Fruit fly (Drosophila melanogaster): Measurements from ENCODE around the gene Jhbp15.

Jhbp15 gene

DNA sequence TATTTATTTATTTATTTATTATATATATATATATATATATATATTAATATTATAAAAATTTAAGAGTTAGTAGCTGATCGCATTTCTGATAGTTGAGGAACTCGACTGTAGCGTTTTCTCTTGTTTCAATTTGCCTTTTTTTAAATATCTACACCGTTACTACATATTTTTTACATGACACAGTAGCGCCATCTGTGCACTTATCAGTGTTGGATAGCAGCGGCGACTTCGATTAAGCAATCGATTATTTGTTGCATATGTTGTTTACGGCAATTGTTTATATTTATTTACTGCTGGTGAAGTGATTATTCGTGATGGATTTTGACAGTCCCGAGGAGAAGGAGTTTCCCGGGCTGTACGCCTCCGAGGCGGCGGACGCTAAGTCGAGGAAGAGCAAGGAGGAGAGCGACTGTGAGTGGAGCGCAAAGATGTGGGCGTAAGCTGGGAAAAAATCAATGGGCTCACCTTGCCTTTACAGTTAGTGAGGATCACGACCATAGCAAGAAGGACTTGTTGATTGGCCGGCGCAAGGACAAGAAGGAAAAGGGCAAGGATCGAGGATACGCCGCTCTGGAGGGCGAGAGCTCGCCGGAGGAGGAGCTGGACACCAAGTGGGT is 33.2 kb downstream of the Jhbp15 start, which contains the start of gene Rlip (continued):
- TF ChIP-seq CG10321 (GFP tag; IDR thresholded peaks at IDR 0.05) = no peak
- peak; percentile 44 for TF ChIP-seq CG8089 (GFP tag; optimal IDR thresholded peaks at IDR 0.05)
- no peak for TF ChIP-seq pros (GFP tag; optimal IDR thresholded peaks at IDR 0.05)
- peak; percentile 97 for TF ChIP-seq CTCF (GFP tag; optimal IDR thresholded peaks at IDR 0.05)
- peak; percentile 61 for TF ChIP-seq CG3847 (GFP tag; IDR thresholded peaks at IDR 0.05)
- TF ChIP-seq ind (GFP tag; optimal IDR thresholded peaks at IDR 0.05) = peak; percentile 41
- TF ChIP-seq CG4707 (GFP tag; optimal IDR thresholded peaks at IDR 0.05) = no peak
- TF ChIP-seq ssp (GFP tag; IDR thresholded peaks at IDR 0.05) = peak; percentile 60
- TF ChIP-seq repo (GFP tag; optimal IDR thresholded peaks at IDR 0.05) = peak; percentile 48
- TF ChIP-seq HLH4C (GFP tag; IDR thresholded peaks at IDR 0.05; ENCODE audit: partially characterized antibody) = peak; percentile 59; the same call in 2 of the 3 replicates
- TF ChIP-seq fd64A (GFP tag; optimal IDR thresholded peaks at IDR 0.05) = no peak
- TF ChIP-seq CG10654 (GFP tag; optimal IDR thresholded peaks at IDR 0.05) = peak; percentile 31
- no peak for TF ChIP-seq tll (GFP tag; optimal IDR thresholded peaks at IDR 0.05)
- peak; percentile 93 for TF ChIP-seq CG11560 (tag; IDR thresholded peaks at IDR 0.05)
- TF ChIP-seq jumu (GFP tag; optimal IDR thresholded peaks at IDR 0.05) = peak; percentile 52
- TF ChIP-seq gcm (GFP tag; optimal IDR thresholded peaks at IDR 0.05) = no peak
- TF ChIP-seq CG15514 (GFP tag; optimal IDR thresholded peaks at IDR 0.05) = peak; percentile 66
- TF ChIP-seq Tbp (GFP tag; optimal IDR thresholded peaks at IDR 0.05) = no peak
- peak; percentile 86 for TF ChIP-seq CG2199 (GFP tag; IDR thresholded peaks at IDR 0.05)
- TF ChIP-seq CG4617 (GFP tag; optimal IDR thresholded peaks at IDR 0.05; ENCODE audit: borderline replicate concordance) = peak; percentile 83
- peak; percentile 54 for TF ChIP-seq Hsf (GFP tag; optimal IDR thresholded peaks at IDR 0.05)
- no peak for TF ChIP-seq CG4404 (GFP tag; IDR thresholded peaks at IDR 0.05)
- TF ChIP-seq Xbp1 (GFP tag; optimal IDR thresholded peaks at IDR 0.05) = peak; percentile 53
- TF ChIP-seq YL-1 (GFP tag; optimal IDR thresholded peaks at IDR 0.05) = peak; percentile 28
- no peak for TF ChIP-seq CG31441 (GFP tag; IDR thresholded peaks at IDR 0.05)
- no peak for TF ChIP-seq run (tag; optimal IDR thresholded peaks at IDR 0.05)
- TF ChIP-seq Pdp1 (GFP tag; optimal IDR thresholded peaks at IDR 0.05) = peak; percentile 59 to 96
- TF ChIP-seq so (GFP tag; IDR thresholded peaks at IDR 0.05) = no peak
- TF ChIP-seq ro (GFP tag; IDR thresholded peaks at IDR 0.05) = no peak; the same call in 1 of the 2 replicates
- TF ChIP-seq nerfin-1 (tag; optimal IDR thresholded peaks at IDR 0.05) = no peak
- TF ChIP-seq tx (GFP tag; optimal IDR thresholded peaks at IDR 0.05) = peak; percentile 16
- peak; percentile 79 for TF ChIP-seq slbo (GFP tag; IDR thresholded peaks at IDR 0.05)
- TF ChIP-seq Ptx1 (GFP tag; IDR thresholded peaks at IDR 0.05) = peak; percentile 34; the same call in 1 of the 2 replicates
- peak; percentile 8 for TF ChIP-seq hkb (optimal IDR thresholded peaks at IDR 0.05)
- 0 out of 2 replicates have a peak, but pooled peaks have one; percentile 31 for TF ChIP-seq hkb (GFP tag; IDR thresholded peaks at IDR 0.05)
- TF ChIP-seq Lpt (GFP tag; optimal IDR thresholded peaks at IDR 0.05) = no peak
- TF ChIP-seq Sry-δ (GFP tag; optimal IDR thresholded peaks at IDR 0.05) = peak; percentile 62
- peak; percentile 35 for TF ChIP-seq CG1233 (GFP tag; optimal IDR thresholded peaks at IDR 0.05)
- peak; percentile 54 for TF ChIP-seq MESR4 (GFP tag; optimal IDR thresholded peaks at IDR 0.05)
- no peak for TF ChIP-seq CkIIα-i1 (GFP tag; IDR thresholded peaks at IDR 0.05)
- TF ChIP-seq CG2120 (GFP tag; optimal IDR thresholded peaks at IDR 0.05) = peak; percentile 56
- TF ChIP-seq NFAT (GFP tag; IDR thresholded peaks at IDR 0.05) = peak; percentile 75
- TF ChIP-seq ara (GFP tag; IDR thresholded peaks at IDR 0.05) = no peak
- peak; percentile 38; the same call in 1 of the 2 replicates for TF ChIP-seq sna (GFP tag; IDR thresholded peaks at IDR 0.05; ENCODE audit: partially characterized antibody)
- TF ChIP-seq CG17186 (GFP tag; optimal IDR thresholded peaks at IDR 0.05) = peak; percentile 59
- no peak for TF ChIP-seq CG10431 (GFP tag; optimal IDR thresholded peaks at IDR 0.05)
- TF ChIP-seq CG18011 (GFP tag; optimal IDR thresholded peaks at IDR 0.05) = no peak
- peak; percentile 45; the same call in 1 of the 2 replicates for TF ChIP-seq tna (GFP tag; IDR thresholded peaks at IDR 0.05; ENCODE audit: partially characterized antibody)
- TF ChIP-seq CG8924 (tag; optimal IDR thresholded peaks at IDR 0.05) = peak; percentile 70
- TF ChIP-seq CG32772 (GFP tag; IDR thresholded peaks at IDR 0.05) = no peak
- TF ChIP-seq lab (GFP tag; optimal IDR thresholded peaks at IDR 0.05) = peak; percentile 63

Data from whole organism, embryonic.